Fruit fly (Drosophila melanogaster): ENCODE results near the gene CG42537.
A peak's percentile ranks its signal among the peaks of the same experiment; 100 is the strongest.

The CG42537 gene

dm6 chr3R:6413771-6414438 lies 36.3 kb downstream of the CG42537 start:
- TF ChIP-seq Drgx (GFP tag; IDR thresholded peaks at IDR 0.05) (0 out of 2 replicates have a peak, but pooled peaks have one; percentile 2), CG3838 (GFP tag; optimal IDR thresholded peaks at IDR 0.05) (no peak), onecut (GFP tag; IDR thresholded peaks at IDR 0.05) (peak; percentile 97), cg (GFP tag; optimal IDR thresholded peaks at IDR 0.05) (peak; percentile 65), Neu2 (GFP tag; optimal IDR thresholded peaks at IDR 0.05; ENCODE audit: borderline replicate concordance) (no peak), gcm (GFP tag; optimal IDR thresholded peaks at IDR 0.05) (no peak), Stat92E (GFP tag; optimal IDR thresholded peaks at IDR 0.05) (peak in 1 of 3 experiments; percentile 10), sd (tag; optimal IDR thresholded peaks at IDR 0.05) (peak; percentile 69), sob (GFP tag; IDR thresholded peaks at IDR 0.05) (0 out of 2 replicates have a peak, but pooled peaks have one; percentile 7), CG8290 (GFP tag; optimal IDR thresholded peaks at IDR 0.05) (no peak), CG8290 (tag; optimal IDR thresholded peaks at IDR 0.05) (peak in 1 of 2 experiments; percentile 15), sr (GFP tag; IDR thresholded peaks at IDR 0.05) (peak; percentile 53; the same call in 2 of the 3 replicates), sens (GFP tag) (peak; percentile 0), CG7372 (GFP tag; IDR thresholded peaks at IDR 0.05) (no peak), psq (GFP tag; optimal IDR thresholded peaks at IDR 0.05) (peak; percentile 60), eve (GFP tag; optimal IDR thresholded peaks at IDR 0.05) (no peak), chinmo (GFP tag; IDR thresholded peaks at IDR 0.05; ENCODE audit: partially characterized antibody) (0 out of 4 replicates have a peak, but pooled peaks have one; percentile 10), ttk (GFP tag; IDR thresholded peaks at IDR 0.05) (peak; percentile 20; the same call in 1 of the 2 replicates), CG18599 (GFP tag; optimal IDR thresholded peaks at IDR 0.05) (peak; percentile 4), Dfd (GFP tag; optimal IDR thresholded peaks at IDR 0.05) (peak in 1 of 2 experiments; percentile 44), Med (GFP tag) (peak; percentile 72)

dm6 chr3R:6414439-6415344 lies 37.1 kb downstream of the CG42537 start:
- TF ChIP-seq D (optimal IDR thresholded peaks at IDR 0.05) = no peak
- peak; percentile 17 for TF ChIP-seq D (GFP tag; optimal IDR thresholded peaks at IDR 0.05)
- peak; percentile 30 for TF ChIP-seq CG10147 (GFP tag; optimal IDR thresholded peaks at IDR 0.05)
- peak; percentile 28 for TF ChIP-seq CG13296 (GFP tag; optimal IDR thresholded peaks at IDR 0.05)
- peak in 1 of 2 experiments; percentile 90 for TF ChIP-seq Hr78 (GFP tag; optimal IDR thresholded peaks at IDR 0.05)
- TF ChIP-seq Ada2b (GFP tag; IDR thresholded peaks at IDR 0.05) = 0 out of 2 replicates have a peak, but pooled peaks have one; percentile 14
- peak; percentile 20 for TF ChIP-seq B-H2 (GFP tag; optimal IDR thresholded peaks at IDR 0.05)
- TF ChIP-seq Ptx1 (GFP tag; IDR thresholded peaks at IDR 0.05) = peak; percentile 52; the same call in 1 of the 2 replicates
- no peak for TF ChIP-seq Camta (GFP tag; optimal IDR thresholded peaks at IDR 0.05)
- TF ChIP-seq Hey (tag; optimal IDR thresholded peaks at IDR 0.05) = peak; percentile 57
- TF ChIP-seq kni (GFP tag; optimal IDR thresholded peaks at IDR 0.05) = no peak
- peak; percentile 89; the same call in 3 of the 4 replicates for TF ChIP-seq chinmo (GFP tag; IDR thresholded peaks at IDR 0.05; ENCODE audit: partially characterized antibody)
- TF ChIP-seq Sox102F (GFP tag; optimal IDR thresholded peaks at IDR 0.05) = peak; percentile 62
- TF ChIP-seq E2f1 (GFP tag; IDR thresholded peaks at IDR 0.05) = no peak
- peak; percentile 52 for TF ChIP-seq cwo (GFP tag; optimal IDR thresholded peaks at IDR 0.05)
- no peak for TF ChIP-seq MESR4 (GFP tag; optimal IDR thresholded peaks at IDR 0.05)
- TF ChIP-seq mld (GFP tag; IDR thresholded peaks at IDR 0.05; ENCODE audit: partially characterized antibody) = no peak
- peak; percentile 56 for TF ChIP-seq phol (tag; optimal IDR thresholded peaks at IDR 0.05)
- TF ChIP-seq CG2889 (GFP tag; IDR thresholded peaks at IDR 0.05) = no peak
- no peak for TF ChIP-seq klu (GFP tag; IDR thresholded peaks at IDR 0.05)
- TF ChIP-seq CG11723 (GFP tag; optimal IDR thresholded peaks at IDR 0.05) = no peak
- peak; percentile 99 for TF ChIP-seq CG3407 (GFP tag; optimal IDR thresholded peaks at IDR 0.05)
- TF ChIP-seq CG9932 (GFP tag; IDR thresholded peaks at IDR 0.05) = 0 out of 2 replicates have a peak, but pooled peaks have one; percentile 23
- peak; percentile 25 for TF ChIP-seq CG10209 (GFP tag; optimal IDR thresholded peaks at IDR 0.05)
- peak; percentile 25 for TF ChIP-seq Hand (GFP tag; optimal IDR thresholded peaks at IDR 0.05)
- no peak for TF ChIP-seq ttk (GFP tag; IDR thresholded peaks at IDR 0.05)
- TF ChIP-seq CG11247 (GFP tag; IDR thresholded peaks at IDR 0.05) = no peak

Measured in whole organism, embryonic.